Worm (Caenorhabditis elegans) whole organism, L2 larva: Measurements from ENCODE around the gene B0361.14.

Source experiments
- alr-1 ChIP-seq: fragments of 150-350 bp; optimal IDR thresholded peaks from 2 replicates; lab custom pipeline; 2014; ENCODE audit warnings: missing biosample characterization, missing genetic modification characterization
- ama-1 ChIP-seq: fragments of 150-350 bp; optimal IDR thresholded peaks from 2 replicates; lab custom pipeline; 2018; ENCODE audit warnings: inconsistent platforms
- elt-3 ChIP-seq: sonication (generic microtip); optimal IDR thresholded peaks from 2 replicates; lab custom pipeline; 2017; ENCODE audit warnings: missing biosample characterization, missing genetic modification characterization
- mbf-1 ChIP-seq: sonication (generic microtip); optimal IDR thresholded peaks from 2 replicates; lab custom pipeline; 2017; ENCODE audit warnings: missing biosample characterization, missing genetic modification characterization
- nhr-11 ChIP-seq: fragments of 150-350 bp; optimal IDR thresholded peaks from 2 replicates; lab custom pipeline; 2014; ENCODE audit warnings: missing biosample characterization, missing genetic modification characterization
- nhr-25 ChIP-seq: fragments of 150-350 bp; sonication (generic microtip); optimal IDR thresholded peaks from 3 replicates; lab custom pipeline; 2014; ENCODE audit warnings: missing biosample characterization, missing genetic modification characterization

ce11 chrIII:7301668-7302067 is 2.3 kb upstream of the B0361.14 start:
- TF ChIP-seq elt-3 (tag; lab: Kevin White, UChicago): no peak
- no peak for TF ChIP-seq mbf-1
- peak; percentile 7 for TF ChIP-seq nhr-25 (tag; lab: Kevin White, UChicago)
- TF ChIP-seq ama-1 (lab: Kevin White, UChicago): no peak
- TF ChIP-seq nhr-11 (tag; lab: Kevin White, UChicago): no peak
- TF ChIP-seq alr-1 (tag; lab: Kevin White, UChicago): no peak
